Worm (Caenorhabditis elegans): ENCODE data around the gene hlh-1.

- no peak for TF ChIP-seq him-1 (tag; optimal IDR thresholded peaks at IDR 0.05)
- TF ChIP-seq W03F9.2 (tag; optimal IDR thresholded peaks at IDR 0.05), result no peak
- no peak for TF ChIP-seq dao-5 (tag; optimal IDR thresholded peaks at IDR 0.05)
These were observed 13.5 kb downstream of the hlh-1 start, which contains the start of gene sra-32 for ce11 chrII:4531880-4532279.

Measured in whole organism, L4/young adult.